Worm (Caenorhabditis elegans) whole organism, late embryonic: Measurements from ENCODE around the gene lin-25.

Experiments
- ama-1 ChIP-seq: fragments of 150-350 bp; optimal IDR thresholded peaks from 2 replicates; lab custom pipeline; 2014
- pha-4 ChIP-seq: fragments of 150-350 bp; optimal IDR thresholded peaks from 2 replicates; lab custom pipeline; 2018; ENCODE audit warnings: missing biosample characterization, missing genetic modification reagents, missing genetic modification characterization

ce11 chrV:12601835-12602234, 47.9 kb upstream of the lin-25 start:
- TF ChIP-seq ama-1 (lab: Kevin White, UChicago) (no peak), pha-4 (tag; lab: Kevin White, UChicago) (no peak)
